Worm (Caenorhabditis elegans) whole organism, L2 larva: Measurements from ENCODE around the gene K09E9.7.
A peak's percentile ranks its signal among the peaks of the same experiment; 100 is the strongest.

Source experiments
- Y55F3AM.14 ChIP-seq: fragments of 200-800 bp; sonication (Bioruptor generic); optimal IDR thresholded peaks from 2 replicates; lab custom pipeline; 2018; ENCODE audit warnings: mild to moderate bottlenecking, missing genetic modification characterization, missing compliant biosample characterization
- alr-1 ChIP-seq: fragments of 150-350 bp; optimal IDR thresholded peaks from 2 replicates; lab custom pipeline; 2014; ENCODE audit warnings: missing biosample characterization, missing genetic modification characterization
- blmp-1 ChIP-seq: sonication (generic microtip); optimal IDR thresholded peaks from 2 replicates; lab custom pipeline; 2017; ENCODE audit warnings: missing genetic modification characterization, mild to moderate bottlenecking, missing compliant biosample characterization, antibody characterized with exemption, moderate library complexity; ENCODE audit not compliant: insufficient read depth
- ceh-16 ChIP-seq: fragments of 150-350 bp; optimal IDR thresholded peaks from 2 replicates; lab custom pipeline; 2014; ENCODE audit warnings: missing biosample characterization, missing genetic modification characterization
- ceh-82 ChIP-seq: fragments of 150-350 bp; optimal IDR thresholded peaks from 2 replicates; lab custom pipeline; 2014; ENCODE audit warnings: missing biosample characterization, missing genetic modification characterization
- crh-2 ChIP-seq: sonication (generic microtip); optimal IDR thresholded peaks from 2 replicates; lab custom pipeline; 2017; ENCODE audit warnings: missing biosample characterization, missing genetic modification characterization
- dmd-4 ChIP-seq: sonication (generic microtip); optimal IDR thresholded peaks from 2 replicates; lab custom pipeline; 2017; ENCODE audit warnings: missing biosample characterization, missing genetic modification characterization
- egl-27 ChIP-seq: sonication (generic microtip); optimal IDR thresholded peaks from 3 replicates; lab custom pipeline; 2017; ENCODE audit warnings: missing biosample characterization, missing genetic modification reagents, missing genetic modification characterization
- elt-1 ChIP-seq: fragments of 150-350 bp; optimal IDR thresholded peaks from 2 replicates; lab custom pipeline; 2014; ENCODE audit warnings: missing biosample characterization, missing genetic modification characterization
- elt-3 ChIP-seq: sonication (generic microtip); optimal IDR thresholded peaks from 2 replicates; lab custom pipeline; 2017; ENCODE audit warnings: missing biosample characterization, missing genetic modification characterization
- fos-1 ChIP-seq: fragments of 150-350 bp; optimal IDR thresholded peaks from 2 replicates; lab custom pipeline; 2014; ENCODE audit warnings: missing biosample characterization, missing genetic modification characterization
- gmeb-1 ChIP-seq: fragments of 150-350 bp; optimal IDR thresholded peaks from 2 replicates; lab custom pipeline; 2014; ENCODE audit warnings: missing biosample characterization, missing genetic modification characterization
- lin-13 ChIP-seq: fragments of 150-350 bp; optimal IDR thresholded peaks from 2 replicates; lab custom pipeline; 2014; ENCODE audit warnings: missing biosample characterization, missing genetic modification reagents, missing genetic modification characterization
- lsy-2 ChIP-seq, 2 experiments: fragments of 150-350 bp in 1 of 2; sonication (generic microtip) in 1 of 2; optimal IDR thresholded peaks; 2 replicates each; lab custom pipeline; 2014 to 2017; ENCODE audit warnings: missing biosample characterization in 2 of 2, missing genetic modification characterization in 2 of 2
- nhr-10 ChIP-seq: sonication (generic microtip); optimal IDR thresholded peaks from 2 replicates; lab custom pipeline; 2017; ENCODE audit warnings: missing biosample characterization, missing genetic modification characterization
- nhr-11 ChIP-seq: fragments of 150-350 bp; optimal IDR thresholded peaks from 2 replicates; lab custom pipeline; 2014; ENCODE audit warnings: missing biosample characterization, missing genetic modification characterization
- nhr-129 ChIP-seq: fragments of 150-350 bp; optimal IDR thresholded peaks from 2 replicates; lab custom pipeline; 2014; ENCODE audit warnings: missing biosample characterization, missing genetic modification characterization
- nhr-237 ChIP-seq: fragments of 150-350 bp; optimal IDR thresholded peaks from 2 replicates; lab custom pipeline; 2014; ENCODE audit warnings: missing biosample characterization, missing genetic modification characterization
- nhr-25 ChIP-seq: fragments of 150-350 bp; sonication (generic microtip); optimal IDR thresholded peaks from 3 replicates; lab custom pipeline; 2014; ENCODE audit warnings: missing biosample characterization, missing genetic modification characterization
- nhr-6 ChIP-seq: fragments of 150-350 bp; optimal IDR thresholded peaks from 2 replicates; lab custom pipeline; 2014; ENCODE audit warnings: missing biosample characterization, missing genetic modification characterization
- nhr-77 ChIP-seq: fragments of 150-350 bp; optimal IDR thresholded peaks from 2 replicates; lab custom pipeline; 2014; ENCODE audit warnings: missing biosample characterization, missing genetic modification characterization
- peb-1 ChIP-seq: fragments of 150-350 bp; optimal IDR thresholded peaks from 2 replicates; lab custom pipeline; 2014; ENCODE audit warnings: missing biosample characterization, missing genetic modification characterization
- sem-4 ChIP-seq: fragments of 150-350 bp; optimal IDR thresholded peaks from 2 replicates; lab custom pipeline; 2014; ENCODE audit warnings: missing biosample characterization, missing genetic modification reagents, missing genetic modification characterization
- sma-9 ChIP-seq, 2 experiments: fragments of 150-350 bp in 1 of 2; sonication (generic microtip) in 1 of 2; optimal IDR thresholded peaks; 2 replicates each; lab custom pipeline; 2014 to 2016; ENCODE audit warnings: missing genetic modification characterization in 2 of 2, mild to moderate bottlenecking in 1 of 2, missing biosample characterization in 1 of 2, missing compliant biosample characterization in 1 of 2, missing genetic modification reagents in 1 of 2, moderate library complexity in 1 of 2
- snpc-4 ChIP-seq: fragments of 150-350 bp; optimal IDR thresholded peaks from 2 replicates; lab custom pipeline; 2014; ENCODE audit warnings: missing biosample characterization, missing genetic modification characterization
- unc-39 ChIP-seq: fragments of 150-350 bp; optimal IDR thresholded peaks from 2 replicates; lab custom pipeline; 2014; ENCODE audit warnings: missing biosample characterization, missing genetic modification characterization
- unc-55 ChIP-seq: fragments of 150-350 bp; sonication (generic microtip); optimal IDR thresholded peaks from 3 replicates; lab custom pipeline; 2014; ENCODE audit warnings: missing biosample characterization, missing genetic modification reagents, missing genetic modification characterization
- unc-62 ChIP-seq: fragments of 150-350 bp; optimal IDR thresholded peaks from 2 replicates; lab custom pipeline; 2014; ENCODE audit warnings: missing biosample characterization, missing genetic modification reagents, missing genetic modification characterization
- zag-1 ChIP-seq: fragments of 150-350 bp; optimal IDR thresholded peaks from 2 replicates; lab custom pipeline; 2014; ENCODE audit warnings: missing biosample characterization, missing genetic modification characterization
- ztf-11 ChIP-seq: sonication (generic microtip); optimal IDR thresholded peaks from 2 replicates; lab custom pipeline; 2017; ENCODE audit warnings: missing biosample characterization, missing genetic modification characterization
- ztf-4 ChIP-seq: fragments of 150-350 bp; optimal IDR thresholded peaks from 2 replicates; lab custom pipeline; 2014; ENCODE audit warnings: missing biosample characterization, missing genetic modification characterization

The K09E9.7 gene

ce11 chrX:15666169-15666811 is 25.6 kb downstream of the K09E9.7 start, which contains the start of gene pcdr-1:
pcdr-1 (plus strand) TSS chrX:15666761.
- TF ChIP-seq unc-39 (tag; lab: Kevin White, UChicago), result no peak

ce11 chrX:15668053-15668599 is 27.4 kb downstream of the K09E9.7 start:
- peak; percentile 53 for TF ChIP-seq snpc-4 (tag; lab: Kevin White, UChicago)
- no peak for TF ChIP-seq unc-55 (GFP tag; lab: Kevin White, UChicago)
- TF ChIP-seq, all 48 proteins: peak for 1

- TF ChIP-seq sma-9 (GFP tag; optimal IDR thresholded peaks at IDR 0.05; lab: Kevin White, UChicago) (peak; percentile 38), sma-9 (tag; optimal IDR thresholded peaks at IDR 0.05; lab: Kevin White, UChicago) (no peak), nhr-237 (tag; lab: Kevin White, UChicago) (no peak)
- TF ChIP-seq, all 48 proteins: peak for 1
These were observed 28.0 kb downstream of the K09E9.7 start for ce11 chrX:15668695-15669094.

- TF ChIP-seq peb-1, result no peak
- TF ChIP-seq zag-1 (tag; lab: Kevin White, UChicago), result no peak
- no peak for TF ChIP-seq nhr-6 (tag; lab: Kevin White, UChicago)
- TF ChIP-seq nhr-77 (tag; lab: Kevin White, UChicago), result no peak
- TF ChIP-seq alr-1, result no peak
- TF ChIP-seq Y55F3AM.14 (GFP tag; lab: Kevin White, UChicago), result no peak
- no peak for TF ChIP-seq elt-1 (tag; lab: Kevin White, UChicago)
- no peak for TF ChIP-seq sma-9 (GFP tag; optimal IDR thresholded peaks at IDR 0.05; lab: Kevin White, UChicago)
- TF ChIP-seq sma-9 (tag; optimal IDR thresholded peaks at IDR 0.05; lab: Kevin White, UChicago), result no peak
- no peak for TF ChIP-seq unc-62
- TF ChIP-seq dmd-4 (tag; lab: Kevin White, UChicago), result no peak
- no peak for TF ChIP-seq nhr-10 (tag; lab: Kevin White, UChicago)
- TF ChIP-seq nhr-237 (tag; lab: Kevin White, UChicago), result no peak
- TF ChIP-seq ztf-11 (tag; lab: Kevin White, UChicago), result no peak
- no peak for TF ChIP-seq lin-13 (GFP tag; lab: Kevin White, UChicago)
- TF ChIP-seq egl-27 (tag; lab: Kevin White, UChicago), result no peak
- no peak for TF ChIP-seq crh-2
- TF ChIP-seq snpc-4 (tag; lab: Kevin White, UChicago), result no peak
These were observed 34.9 kb downstream of the K09E9.7 start, which contains the start of gene F59D12.2 for ce11 chrX:15675622-15676021. F59D12.2 (minus strand) TSS chrX:15675722.

- TF ChIP-seq dmd-4 (tag; lab: Kevin White, UChicago) (no peak), nhr-77 (tag; lab: Kevin White, UChicago) (no peak), nhr-6 (tag; lab: Kevin White, UChicago) (no peak), ztf-11 (tag; lab: Kevin White, UChicago) (no peak), ztf-4 (tag; lab: Kevin White, UChicago) (no peak)
These were observed 40.7 kb downstream of the K09E9.7 start, which contains the start of gene gpn-1 for ce11 chrX:15681393-15681792. gpn-1 (plus strand) TSS chrX:15681693.

ce11 chrX:15689244-15689643 is 48.5 kb downstream of the K09E9.7 start, which contains the start of gene C03H12.1:
C03H12.1 (plus strand) TSS chrX:15689449.
- no peak for TF ChIP-seq blmp-1 (tag; lab: Kevin White, UChicago)
- no peak for TF ChIP-seq elt-1 (tag; lab: Kevin White, UChicago)
- no peak for TF ChIP-seq egl-27 (tag; lab: Kevin White, UChicago)
- no peak for TF ChIP-seq nhr-237 (tag; lab: Kevin White, UChicago)
- TF ChIP-seq crh-2, result peak; percentile 32
- no peak for TF ChIP-seq nhr-11 (tag; lab: Kevin White, UChicago)
- TF ChIP-seq ceh-16, result no peak
- no peak for TF ChIP-seq nhr-25 (tag; lab: Kevin White, UChicago)
- peak; percentile 18 for TF ChIP-seq nhr-129 (tag; lab: Kevin White, UChicago)
- TF ChIP-seq unc-39 (tag; lab: Kevin White, UChicago), result no peak
- no peak for TF ChIP-seq nhr-6 (tag; lab: Kevin White, UChicago)
- no peak for TF ChIP-seq elt-3 (tag; lab: Kevin White, UChicago)
- TF ChIP-seq ztf-4 (tag; lab: Kevin White, UChicago), result no peak
- TF ChIP-seq dmd-4 (tag; lab: Kevin White, UChicago), result no peak
- no peak for TF ChIP-seq lsy-2 (tag; optimal IDR thresholded peaks at IDR 0.05; lab: Kevin White, UChicago)
- peak; percentile 24 for TF ChIP-seq gmeb-1
- no peak for TF ChIP-seq ceh-82 (tag; lab: Kevin White, UChicago)
- peak; percentile 39 for TF ChIP-seq fos-1 (tag; lab: Kevin White, UChicago)
- no peak for TF ChIP-seq sem-4
- no peak for TF ChIP-seq sma-9 (GFP tag; optimal IDR thresholded peaks at IDR 0.05; lab: Kevin White, UChicago)
- no peak for TF ChIP-seq sma-9 (tag; optimal IDR thresholded peaks at IDR 0.05; lab: Kevin White, UChicago)
